Worm (Caenorhabditis elegans) whole organism, L3 larva: ENCODE measurements around the gene his-38.

Experiments
- R02D3.7 ChIP-seq: fragments of 150-350 bp; optimal IDR thresholded peaks from 2 replicates; lab custom pipeline; 2014; ENCODE audit warnings: missing biosample characterization, missing genetic modification characterization
- ZK546.5 ChIP-seq: sonication (generic microtip); optimal IDR thresholded peaks from 2 replicates; lab custom pipeline; 2017; ENCODE audit warnings: missing biosample characterization, missing genetic modification characterization
- aly-2 ChIP-seq: fragments of 150-350 bp; optimal IDR thresholded peaks from 2 replicates; lab custom pipeline; 2014; ENCODE audit warnings: missing biosample characterization, missing genetic modification characterization
- ama-1 ChIP-seq: fragments of 150-350 bp; optimal IDR thresholded peaks from 2 replicates; lab custom pipeline; 2018
- ceh-16 ChIP-seq: sonication (generic microtip); optimal IDR thresholded peaks from 2 replicates; lab custom pipeline; 2017; ENCODE audit warnings: missing biosample characterization, missing genetic modification characterization
- ceh-28 ChIP-seq: fragments of 150-350 bp; optimal IDR thresholded peaks from 2 replicates; lab custom pipeline; 2014; ENCODE audit warnings: missing biosample characterization, missing genetic modification reagents, missing genetic modification characterization
- ceh-9 ChIP-seq: sonication (generic microtip); optimal IDR thresholded peaks from 2 replicates; lab custom pipeline; 2018; ENCODE audit warnings: missing biosample characterization, missing genetic modification characterization
- daf-12 ChIP-seq: fragments of 150-350 bp; optimal IDR thresholded peaks from 2 replicates; lab custom pipeline; 2014; ENCODE audit warnings: missing biosample characterization, missing genetic modification reagents, missing genetic modification characterization
- egl-27 ChIP-seq: sonication (generic microtip); optimal IDR thresholded peaks from 4 replicates; lab custom pipeline; 2017; ENCODE audit warnings: missing biosample characterization, missing genetic modification reagents, missing genetic modification characterization
- egl-5 ChIP-seq: fragments of 150-350 bp; optimal IDR thresholded peaks from 2 replicates; lab custom pipeline; 2017; ENCODE audit warnings: missing biosample characterization, missing genetic modification reagents, missing genetic modification characterization, inconsistent platforms
- elt-1 ChIP-seq: fragments of 150-350 bp; optimal IDR thresholded peaks from 2 replicates; lab custom pipeline; 2014; ENCODE audit warnings: missing biosample characterization, missing genetic modification characterization
- elt-2 ChIP-seq: sonication (generic microtip); optimal IDR thresholded peaks from 2 replicates; lab custom pipeline; 2016; ENCODE audit warnings: missing genetic modification reagents, mild to moderate bottlenecking, missing genetic modification characterization, missing compliant biosample characterization
- elt-3 ChIP-seq, 3 experiments: fragments of 150-350 bp in 1 of 3; sonication (generic microtip) in 2 of 3; optimal IDR thresholded peaks; 2 replicates in 2 of 3; 4 replicates in 1 of 3; lab custom pipeline; 2014 to 2017; ENCODE audit warnings: missing biosample characterization in 3 of 3, missing genetic modification characterization in 3 of 3
- eor-1 ChIP-seq, 2 experiments: fragments of 150-350 bp; optimal IDR thresholded peaks; 2 replicates each; lab custom pipeline; 2014 to 2018; ENCODE audit warnings: missing biosample characterization in 2 of 2, missing genetic modification characterization in 2 of 2
- fkh-10 ChIP-seq: sonication (generic microtip); optimal IDR thresholded peaks from 2 replicates; lab custom pipeline; 2017; ENCODE audit warnings: missing biosample characterization, missing genetic modification reagents, missing genetic modification characterization
- fkh-2 ChIP-seq: fragments of 150-350 bp; optimal IDR thresholded peaks from 2 replicates; lab custom pipeline; 2014; ENCODE audit warnings: missing biosample characterization, missing genetic modification reagents, missing genetic modification characterization
- fos-1 ChIP-seq: fragments of 150-350 bp; optimal IDR thresholded peaks from 2 replicates; lab custom pipeline; 2014; ENCODE audit warnings: missing biosample characterization, missing genetic modification characterization
- hmg-11 ChIP-seq: sonication (generic microtip); optimal IDR thresholded peaks from 2 replicates; lab custom pipeline; 2016; ENCODE audit warnings: missing genetic modification characterization, missing compliant biosample characterization
- jun-1 ChIP-seq: fragments of 150-350 bp; optimal IDR thresholded peaks from 2 replicates; lab custom pipeline; 2014; ENCODE audit warnings: missing biosample characterization, missing genetic modification reagents, missing genetic modification characterization
- lin-15B ChIP-seq: fragments of 150-350 bp; optimal IDR thresholded peaks from 2 replicates; lab custom pipeline; 2014; ENCODE audit warnings: missing biosample characterization, missing genetic modification characterization
- lin-39 ChIP-seq: fragments of 150-350 bp; optimal IDR thresholded peaks from 2 replicates; lab custom pipeline; 2018; ENCODE audit warnings: missing biosample characterization, missing genetic modification reagents, missing genetic modification characterization
- lsy-12 ChIP-seq: sonication (generic microtip); optimal IDR thresholded peaks from 2 replicates; lab custom pipeline; 2016; ENCODE audit warnings: mild to moderate bottlenecking, missing genetic modification characterization, missing compliant biosample characterization
- mdl-1 ChIP-seq: fragments of 150-350 bp; optimal IDR thresholded peaks from 2 replicates; lab custom pipeline; 2014; ENCODE audit warnings: missing biosample characterization, missing genetic modification characterization
- mml-1 ChIP-seq: fragments of 150-350 bp; sonication (generic microtip); optimal IDR thresholded peaks from 3 replicates; lab custom pipeline; 2014; ENCODE audit warnings: missing biosample characterization, missing genetic modification characterization
- nfya-1 ChIP-seq: sonication (generic microtip); optimal IDR thresholded peaks from 2 replicates; lab custom pipeline; 2017; ENCODE audit warnings: missing genetic modification characterization, mild to moderate bottlenecking, missing compliant biosample characterization, antibody characterized with exemption, moderate library complexity; ENCODE audit not compliant: insufficient read depth
- nhr-11 ChIP-seq: fragments of 150-350 bp; optimal IDR thresholded peaks from 2 replicates; lab custom pipeline; 2014; ENCODE audit warnings: missing biosample characterization, missing genetic modification characterization
- nhr-12 ChIP-seq: fragments of 150-350 bp; optimal IDR thresholded peaks from 2 replicates; lab custom pipeline; 2014; ENCODE audit warnings: missing biosample characterization, missing genetic modification characterization
- nhr-23 ChIP-seq: fragments of 150-350 bp; optimal IDR thresholded peaks from 2 replicates; lab custom pipeline; 2014; ENCODE audit warnings: missing biosample characterization, missing genetic modification reagents, missing genetic modification characterization
- nhr-237 ChIP-seq: fragments of 150-350 bp; optimal IDR thresholded peaks from 2 replicates; lab custom pipeline; 2014; ENCODE audit warnings: missing biosample characterization, missing genetic modification characterization
- nhr-25 ChIP-seq: sonication (generic microtip); optimal IDR thresholded peaks from 2 replicates; lab custom pipeline; 2017; ENCODE audit warnings: missing biosample characterization, missing genetic modification characterization
- nhr-28 ChIP-seq: fragments of 150-350 bp; optimal IDR thresholded peaks from 2 replicates; lab custom pipeline; 2014; ENCODE audit warnings: missing biosample characterization, missing genetic modification characterization
- nhr-43 ChIP-seq: sonication (generic microtip); optimal IDR thresholded peaks from 2 replicates; lab custom pipeline; 2016; ENCODE audit warnings: mild to moderate bottlenecking, missing genetic modification characterization, missing compliant biosample characterization; ENCODE audit not compliant: poor library complexity, severe bottlenecking
- nhr-67 ChIP-seq: fragments of 150-350 bp; optimal IDR thresholded peaks from 2 replicates; lab custom pipeline; 2014; ENCODE audit warnings: missing biosample characterization, missing genetic modification characterization
- nhr-76 ChIP-seq: fragments of 150-350 bp; sonication (generic microtip); optimal IDR thresholded peaks from 5 replicates; lab custom pipeline; 2014; ENCODE audit warnings: missing biosample characterization, missing genetic modification characterization
- pha-4 ChIP-seq: fragments of 150-350 bp; optimal IDR thresholded peaks from 2 replicates; lab custom pipeline; 2014; ENCODE audit warnings: missing biosample characterization, missing genetic modification reagents, missing genetic modification characterization
- pqm-1 ChIP-seq: fragments of 150-350 bp; optimal IDR thresholded peaks from 2 replicates; lab custom pipeline; 2017; ENCODE audit warnings: missing biosample characterization, missing genetic modification characterization, inconsistent platforms
- sea-2 ChIP-seq: fragments of 150-350 bp; sonication (generic microtip); optimal IDR thresholded peaks from 4 replicates; lab custom pipeline; 2014; ENCODE audit warnings: missing biosample characterization, missing genetic modification reagents, missing genetic modification characterization
- skn-1 ChIP-seq: fragments of 150-350 bp; optimal IDR thresholded peaks from 2 replicates; lab custom pipeline; 2014; ENCODE audit warnings: missing biosample characterization, missing genetic modification characterization
- snpc-4 ChIP-seq: fragments of 150-350 bp; optimal IDR thresholded peaks from 2 replicates; lab custom pipeline; 2014; ENCODE audit warnings: missing biosample characterization, missing genetic modification characterization
- tbx-2 ChIP-seq: sonication (generic microtip); optimal IDR thresholded peaks from 2 replicates; lab custom pipeline; 2016; ENCODE audit warnings: mild to moderate bottlenecking, missing genetic modification characterization, missing compliant biosample characterization
- unc-39 ChIP-seq: sonication (generic microtip); optimal IDR thresholded peaks from 4 replicates; lab custom pipeline; 2017; ENCODE audit warnings: missing biosample characterization, missing genetic modification characterization
- unc-62 ChIP-seq: fragments of 150-350 bp; sonication (generic microtip); optimal IDR thresholded peaks from 4 replicates; lab custom pipeline; 2014; ENCODE audit warnings: missing biosample characterization, missing genetic modification reagents, missing genetic modification characterization
- zag-1 ChIP-seq: fragments of 150-350 bp; optimal IDR thresholded peaks from 2 replicates; lab custom pipeline; 2014; ENCODE audit warnings: missing biosample characterization, missing genetic modification characterization
- ztf-11 ChIP-seq: fragments of 150-350 bp; optimal IDR thresholded peaks from 2 replicates; lab custom pipeline; 2014; ENCODE audit warnings: missing biosample characterization, missing genetic modification characterization
- ztf-4 ChIP-seq: fragments of 150-350 bp; optimal IDR thresholded peaks from 2 replicates; lab custom pipeline; 2014; ENCODE audit warnings: missing biosample characterization, missing genetic modification characterization

Gene his-38

ce11 chrX:7314564-7314963, 4.9 kb upstream of the his-38 start:
- TF ChIP-seq aly-2 (tag; lab: Kevin White, UChicago) (no peak), fos-1 (no peak), elt-2 (tag; lab: Kevin White, UChicago) (peak; percentile 54), pha-4 (tag; lab: Kevin White, UChicago) (no peak), lin-39 (tag; lab: Kevin White, UChicago) (no peak), ceh-28 (tag; lab: Kevin White, UChicago) (no peak), pqm-1 (tag; lab: Kevin White, UChicago) (peak; percentile 4), daf-12 (tag; lab: Kevin White, UChicago) (no peak)

- no peak for TF ChIP-seq fos-1
- no peak for TF ChIP-seq skn-1 (tag; lab: Kevin White, UChicago)
- TF ChIP-seq nhr-76, result no peak
- TF ChIP-seq mdl-1, result no peak
- TF ChIP-seq ceh-9 (tag; lab: Kevin White, UChicago), result no peak
- no peak for TF ChIP-seq nfya-1 (tag; lab: Kevin White, UChicago)
- no peak for TF ChIP-seq daf-12 (tag; lab: Kevin White, UChicago)
- no peak for TF ChIP-seq nhr-237 (tag; lab: Kevin White, UChicago)
- no peak for TF ChIP-seq ama-1 (lab: Kevin White, UChicago)
- TF ChIP-seq lin-15B (tag; lab: Kevin White, UChicago), result no peak
- no peak for TF ChIP-seq nhr-67
- no peak for TF ChIP-seq ceh-16 (tag; lab: Kevin White, UChicago)
- no peak for TF ChIP-seq ceh-28 (tag; lab: Kevin White, UChicago)
- no peak for TF ChIP-seq pqm-1 (tag; lab: Kevin White, UChicago)
Observed at ce11 chrX:7313236-7313635, 3.6 kb upstream of the his-38 start.

ce11 chrX:7311870-7312269, 2.2 kb upstream of the his-38 start:
- no peak for TF ChIP-seq lin-15B (tag; lab: Kevin White, UChicago)
- no peak for TF ChIP-seq daf-12 (tag; lab: Kevin White, UChicago)
- TF ChIP-seq unc-62, result no peak
- no peak for TF ChIP-seq ztf-4 (tag; lab: Kevin White, UChicago)
- TF ChIP-seq sea-2 (GFP tag; lab: Kevin White, UChicago), result no peak

- no peak for TF ChIP-seq nhr-23 (tag; lab: Kevin White, UChicago)
- TF ChIP-seq nhr-28 (tag; lab: Kevin White, UChicago), result no peak
- TF ChIP-seq ztf-11 (tag; lab: Kevin White, UChicago), result no peak
- TF ChIP-seq ceh-16 (tag; lab: Kevin White, UChicago), result no peak
- TF ChIP-seq R02D3.7 (tag; lab: Kevin White, UChicago), result peak; percentile 1
- no peak for TF ChIP-seq elt-1
- TF ChIP-seq nhr-43, result no peak
- TF ChIP-seq ama-1 (lab: Kevin White, UChicago), result no peak
- TF ChIP-seq zag-1 (tag; lab: Kevin White, UChicago), result no peak
- TF ChIP-seq egl-5 (tag; lab: Kevin White, UChicago), result no peak
- no peak for TF ChIP-seq ceh-9 (tag; lab: Kevin White, UChicago)
- no peak for TF ChIP-seq nhr-11 (tag; lab: Kevin White, UChicago)
- no peak for TF ChIP-seq fkh-2 (tag; lab: Kevin White, UChicago)
- TF ChIP-seq unc-62, result no peak
- no peak for TF ChIP-seq lsy-12 (tag; lab: Kevin White, UChicago)
- TF ChIP-seq elt-2 (tag; lab: Kevin White, UChicago), result no peak
- no peak for TF ChIP-seq daf-12 (tag; lab: Kevin White, UChicago)
- no peak for TF ChIP-seq tbx-2 (tag; lab: Kevin White, UChicago)
- TF ChIP-seq ZK546.5 (tag; lab: Kevin White, UChicago), result no peak
- no peak for TF ChIP-seq fkh-10 (GFP tag; lab: Kevin White, UChicago)
- no peak for TF ChIP-seq ztf-4 (tag; lab: Kevin White, UChicago)
- TF ChIP-seq eor-1 (tag; optimal IDR thresholded peaks at IDR 0.05; lab: Kevin White, UChicago), result no peak
- TF ChIP-seq egl-27 (tag; lab: Kevin White, UChicago), result peak; percentile 30
- peak; percentile 12 for TF ChIP-seq mdl-1
- TF ChIP-seq aly-2 (tag; lab: Kevin White, UChicago), result no peak
- no peak for TF ChIP-seq nhr-12 (tag; lab: Kevin White, UChicago)
- no peak for TF ChIP-seq nhr-67
- no peak for TF ChIP-seq nhr-237 (tag; lab: Kevin White, UChicago)
- TF ChIP-seq elt-3 (tag; optimal IDR thresholded peaks at IDR 0.05; lab: Kevin White, UChicago), result no peak
- TF ChIP-seq nhr-25, result no peak
- peak; percentile 74 for TF ChIP-seq pha-4 (tag; lab: Kevin White, UChicago)
- no peak for TF ChIP-seq jun-1 (tag; lab: Kevin White, UChicago)
- TF ChIP-seq lin-39 (tag; lab: Kevin White, UChicago), result no peak
- peak; percentile 72 for TF ChIP-seq nfya-1 (tag; lab: Kevin White, UChicago)
- no peak for TF ChIP-seq snpc-4 (tag; lab: Kevin White, UChicago)
- TF ChIP-seq ceh-28 (tag; lab: Kevin White, UChicago), result peak; percentile 48
- TF ChIP-seq unc-39, result no peak
- no peak for TF ChIP-seq skn-1 (tag; lab: Kevin White, UChicago)
- no peak for TF ChIP-seq mml-1 (tag; lab: Kevin White, UChicago)
- peak; percentile 66 for TF ChIP-seq hmg-11 (tag; lab: Kevin White, UChicago)
- TF ChIP-seq pqm-1 (tag; lab: Kevin White, UChicago), result no peak
- TF ChIP-seq fos-1, result no peak
- no peak for TF ChIP-seq sea-2 (GFP tag; lab: Kevin White, UChicago)
Observed at ce11 chrX:7306434-7306833, 3.2 kb downstream of the his-38 start.
